Worm (Caenorhabditis elegans) whole organism, midembryonic: ENCODE measurements around the gene C31H1.2.

ENCODE experiments used
- T22C8.4 ChIP-seq: fragments of 200-800 bp; sonication (Bioruptor generic); IDR thresholded peaks from 2 replicates; pipeline ENCODE4 v1.3.6; 2022; ENCODE audit warnings: missing genetic modification characterization, missing compliant biosample characterization
- cog-1 ChIP-seq: sonication (generic microtip); optimal IDR thresholded peaks from 2 replicates; lab custom pipeline; 2016; ENCODE audit warnings: missing genetic modification characterization, missing compliant biosample characterization
- flt-1 ChIP-seq: fragments of 200-800 bp; sonication (Bioruptor generic); IDR thresholded peaks from 2 replicates; pipeline ENCODE4 v1.3.6; 2022; ENCODE audit warnings: missing genetic modification characterization, missing compliant biosample characterization
- klf-2 ChIP-seq: fragments of 200-800 bp; sonication (Bioruptor generic); conservative IDR thresholded peaks from 2 replicates; pipeline ENCODE4 v1.3.6; 2022; ENCODE audit warnings: missing genetic modification reagents, missing genetic modification characterization, missing compliant biosample characterization
- ref-1 ChIP-seq: fragments of 200-800 bp; sonication (Bioruptor generic); conservative IDR thresholded peaks from 2 replicates; pipeline ENCODE4 v1.3.6; 2022; ENCODE audit warnings: missing genetic modification reagents, missing genetic modification characterization, missing compliant biosample characterization
- ztf-23 ChIP-seq: fragments of 200-800 bp; sonication (Bioruptor generic); IDR thresholded peaks from 2 replicates; pipeline ENCODE4 v1.3.6; 2022; ENCODE audit warnings: missing genetic modification reagents, missing genetic modification characterization, missing compliant biosample characterization

DNA sequence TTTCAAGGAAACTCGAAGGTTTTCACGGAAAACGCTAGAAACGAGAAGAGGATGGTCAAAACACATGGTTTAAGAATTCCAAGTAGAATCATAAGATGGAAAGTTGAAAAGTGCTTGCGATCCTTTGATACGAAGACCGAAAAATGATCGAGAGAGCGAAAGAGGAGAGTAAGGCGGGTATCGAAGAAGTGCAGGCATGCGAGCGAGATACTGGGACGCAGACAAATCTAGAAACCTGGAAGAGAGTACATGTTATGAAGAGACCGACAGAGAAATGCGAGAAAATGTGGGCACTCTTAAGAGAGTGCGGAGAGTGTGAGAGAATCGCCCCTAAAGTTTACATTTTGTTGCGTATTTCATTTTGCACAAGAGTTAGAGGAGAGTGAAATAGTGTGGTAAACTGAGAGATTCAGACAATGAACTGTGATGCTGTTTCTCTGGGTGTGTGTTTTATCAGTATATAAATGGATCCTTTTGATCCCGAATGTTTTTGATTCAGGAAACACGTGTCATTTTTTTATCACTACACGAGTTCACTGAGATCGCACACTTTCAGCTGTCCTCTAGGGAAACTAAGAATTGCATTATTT lies 37.0 kb upstream of the C31H1.2 start:
- TF ChIP-seq flt-1 (GFP tag; lab: Robert Waterston, UW) (no peak), T22C8.4 (GFP tag; lab: Robert Waterston, UW) (no peak), ztf-23 (GFP tag; lab: Robert Waterston, UW) (no peak), ref-1 (GFP tag; lab: Robert Waterston, UW) (no peak), klf-2 (GFP tag; lab: Robert Waterston, UW) (no peak), cog-1 (tag; lab: Kevin White, UChicago) (no peak)
